Fruit fly (Drosophila melanogaster) S2 (cell line): Measurements from ENCODE around the gene Hn.

Experiments used
- CG8478 ChIP-seq: fragments of >200 bp; optimal IDR thresholded peaks from 2 replicates; lab custom pipeline; 2018
- CTCF ChIP-seq, 2 experiments: fragments of >200 bp; optimal IDR thresholded peaks; 2 replicates each; lab custom pipeline; 2018

DNA sequence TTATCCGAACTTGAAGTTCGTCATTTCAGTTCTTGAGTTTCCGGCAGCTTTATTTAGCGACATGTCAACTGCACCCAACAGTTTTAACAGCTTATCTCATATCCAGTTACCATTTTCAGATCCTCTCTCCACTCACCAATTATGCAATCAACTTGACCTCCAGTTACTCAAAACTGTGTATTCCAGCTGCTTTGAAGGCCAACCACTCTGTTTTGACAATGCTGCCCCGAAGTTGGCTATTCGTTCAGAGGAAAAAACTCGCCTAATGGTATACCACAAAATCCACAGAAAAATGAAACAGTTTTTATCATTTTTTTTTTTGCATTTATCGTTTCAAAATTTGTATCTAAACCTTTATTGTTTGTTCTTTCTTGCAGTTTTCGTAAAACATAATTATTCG is 51.3 kb downstream of the Hn start:
- TF ChIP-seq CG8478 (lab: Kevin White, UChicago) = no peak
- no peak for TF ChIP-seq CTCF (optimal IDR thresholded peaks at IDR 0.05; lab: Kevin White, UChicago)
